Fruit fly (Drosophila melanogaster) whole organism, embryonic: ENCODE measurements around the gene vih.

Source experiments
- Asciz ChIP-seq: fragments of 200-800 bp; sonication (Bioruptor generic); optimal IDR thresholded peaks from 2 replicates; lab custom pipeline; 2017; ENCODE audit warnings: missing biosample characterization, mild to moderate bottlenecking, missing genetic modification characterization, missing genetic modification reagents
- Atf-2 ChIP-seq: fragments of 200-800 bp; sonication (Bioruptor generic); optimal IDR thresholded peaks from 2 replicates; lab custom pipeline; 2016; ENCODE audit warnings: missing biosample characterization, missing genetic modification characterization
- Atf6 ChIP-seq: fragments of 200-800 bp; sonication (Bioruptor generic); IDR thresholded peaks from 2 replicates; pipeline ENCODE4 v1.3.6; 2022; ENCODE audit warnings: missing biosample characterization, missing genetic modification characterization
- BtbVII ChIP-seq: fragments of 200-800 bp; sonication (Bioruptor generic); optimal IDR thresholded peaks from 3 replicates; lab custom pipeline; 2017; ENCODE audit warnings: missing biosample characterization, mild to moderate bottlenecking, missing genetic modification characterization
- CG10959 ChIP-seq: fragments of 200-800 bp; sonication (Bioruptor generic); IDR thresholded peaks from 2 replicates; pipeline ENCODE4 v1.3.6; 2022; ENCODE audit warnings: missing biosample characterization, missing genetic modification characterization
- CG11085 ChIP-seq: fragments of 200-800 bp; sonication (Bioruptor generic); IDR thresholded peaks from 2 replicates; pipeline ENCODE4 v1.3.6; 2022; ENCODE audit warnings: missing biosample characterization, missing genetic modification characterization
- CG11696 ChIP-seq: fragments of 200-800 bp; sonication (Bioruptor generic); IDR thresholded peaks from 2 replicates; pipeline ENCODE4 v1.3.6; 2022; ENCODE audit warnings: missing biosample characterization, missing genetic modification characterization
- CG12071 ChIP-seq: fragments of 200-800 bp; sonication (Bioruptor generic); optimal IDR thresholded peaks from 3 replicates; lab custom pipeline; 2018; ENCODE audit warnings: missing biosample characterization, mild to moderate bottlenecking, missing genetic modification characterization
- CG12236 ChIP-seq: fragments of 200-800 bp; sonication (Bioruptor generic); optimal IDR thresholded peaks from 2 replicates; lab custom pipeline; 2016; ENCODE audit warnings: missing biosample characterization, missing genetic modification characterization
- CG13296 ChIP-seq: fragments of 200-800 bp; sonication (Bioruptor generic); optimal IDR thresholded peaks from 3 replicates; lab custom pipeline; 2018; ENCODE audit warnings: missing biosample characterization, mild to moderate bottlenecking, missing genetic modification characterization
- CG13424 ChIP-seq: fragments of 200-800 bp; sonication (Bioruptor generic); optimal IDR thresholded peaks from 2 replicates; lab custom pipeline; 2019; ENCODE audit warnings: missing biosample characterization, mild to moderate bottlenecking, missing genetic modification characterization, moderate library complexity
- CG14965 ChIP-seq: fragments of 200-800 bp; sonication (Bioruptor generic); optimal IDR thresholded peaks from 2 replicates; lab custom pipeline; 2016; ENCODE audit warnings: missing biosample characterization, missing genetic modification characterization, borderline replicate concordance
- CG15514 ChIP-seq: fragments of 200-800 bp; sonication (Bioruptor generic); optimal IDR thresholded peaks from 3 replicates; lab custom pipeline; 2017; ENCODE audit warnings: missing biosample characterization, missing genetic modification characterization, mild to moderate bottlenecking, moderate library complexity, missing genetic modification reagents
- CG1647 ChIP-seq: fragments of 200-800 bp; sonication (Bioruptor generic); optimal IDR thresholded peaks from 3 replicates; lab custom pipeline; 2016; ENCODE audit warnings: missing biosample characterization, missing genetic modification characterization
- CG31388 ChIP-seq: fragments of 200-800 bp; sonication (Bioruptor generic); optimal IDR thresholded peaks from 2 replicates; lab custom pipeline; 2016; ENCODE audit warnings: missing biosample characterization, missing genetic modification characterization
- CG31441 ChIP-seq: fragments of 200-800 bp; sonication (Bioruptor generic); IDR thresholded peaks from 2 replicates; pipeline ENCODE4 v1.3.6; 2022; ENCODE audit warnings: missing biosample characterization, missing genetic modification characterization
- CG32767 ChIP-seq: fragments of 200-800 bp; sonication (Bioruptor generic); IDR thresholded peaks from 2 replicates; pipeline ENCODE4 v1.3.6; 2022; ENCODE audit warnings: missing biosample characterization, missing genetic modification characterization
- CG33213 ChIP-seq: fragments of 200-800 bp; sonication (Bioruptor generic); optimal IDR thresholded peaks from 3 replicates; lab custom pipeline; 2016; ENCODE audit warnings: missing biosample characterization, missing genetic modification characterization
- CG3847 ChIP-seq: fragments of 200-800 bp; sonication (Bioruptor generic); IDR thresholded peaks from 2 replicates; pipeline ENCODE4 v1.3.6; 2022; ENCODE audit warnings: missing biosample characterization, missing genetic modification characterization
- CG42726 ChIP-seq: fragments of 200-800 bp; sonication (Bioruptor generic); IDR thresholded peaks from 2 replicates; pipeline ENCODE4 v1.3.6; 2022; ENCODE audit warnings: missing biosample characterization, missing genetic modification characterization; ENCODE audit not compliant: partially characterized antibody
- CG7963 ChIP-seq: fragments of 200-800 bp; sonication (Bioruptor generic); IDR thresholded peaks from 3 replicates; pipeline ENCODE4 v1.3.6; 2022; ENCODE audit warnings: missing biosample characterization, missing genetic modification characterization; ENCODE audit not compliant: partially characterized antibody
- CG7987 ChIP-seq: fragments of 200-800 bp; sonication (Bioruptor generic); optimal IDR thresholded peaks from 2 replicates; lab custom pipeline; 2018; ENCODE audit warnings: missing biosample characterization, mild to moderate bottlenecking, missing genetic modification characterization, moderate library complexity
- CG8388 ChIP-seq: fragments of 200-800 bp; sonication (Bioruptor generic); optimal IDR thresholded peaks from 2 replicates; lab custom pipeline; 2019; ENCODE audit warnings: missing biosample characterization, mild to moderate bottlenecking, missing genetic modification characterization, moderate library complexity
- CG8924 ChIP-seq: fragments of 200-800 bp; optimal IDR thresholded peaks from 3 replicates; lab custom pipeline; 2019; ENCODE audit warnings: missing biosample characterization, mild to moderate bottlenecking, missing genetic modification characterization, moderate library complexity
- CG8944 ChIP-seq: fragments of 200-800 bp; sonication (Bioruptor generic); optimal IDR thresholded peaks from 3 replicates; lab custom pipeline; 2016; ENCODE audit warnings: missing biosample characterization, missing genetic modification characterization
- D ChIP-seq, 2 experiments: fragments of 200-800 bp in 1 of 2; fragments of >200 bp in 1 of 2; sonication (Bioruptor generic) in 1 of 2; optimal IDR thresholded peaks; 2 replicates in 1 of 2; 3 replicates in 1 of 2; lab custom pipeline; 2017; ENCODE audit warnings: mild to moderate bottlenecking in 1 of 2, missing biosample characterization in 1 of 2, missing genetic modification characterization in 1 of 2, missing genetic modification reagents in 1 of 2
- Dek ChIP-seq: fragments of 200-800 bp; sonication (Bioruptor generic); optimal IDR thresholded peaks from 3 replicates; lab custom pipeline; 2019; ENCODE audit warnings: missing biosample characterization, mild to moderate bottlenecking, missing genetic modification characterization, moderate library complexity
- Dip2 ChIP-seq: fragments of 200-800 bp; sonication (Bioruptor generic); IDR thresholded peaks from 2 replicates; pipeline ENCODE4 v1.3.6; 2022; ENCODE audit warnings: missing biosample characterization, missing genetic modification characterization
- Dp ChIP-seq: fragments of 200-800 bp; sonication (Bioruptor generic); optimal IDR thresholded peaks from 2 replicates; lab custom pipeline; 2018; ENCODE audit warnings: missing biosample characterization, mild to moderate bottlenecking, missing genetic modification characterization, moderate library complexity
- Drgx ChIP-seq: fragments of 200-800 bp; sonication (Bioruptor generic); IDR thresholded peaks from 2 replicates; pipeline ENCODE4 v1.3.6; 2022; ENCODE audit warnings: missing biosample characterization, missing genetic modification characterization
- Elba2 ChIP-seq: fragments of 200-800 bp; sonication (Bioruptor generic); optimal IDR thresholded peaks from 3 replicates; lab custom pipeline; 2016; ENCODE audit warnings: missing biosample characterization, missing genetic modification characterization
- GATAe ChIP-seq: fragments of 200-800 bp; sonication (Bioruptor generic); conservative IDR thresholded peaks from 2 replicates; pipeline ENCODE4 v1.3.6; 2022; ENCODE audit warnings: missing biosample characterization, missing genetic modification characterization
- Gug ChIP-seq: fragments of 200-800 bp; sonication (Bioruptor generic); IDR thresholded peaks from 4 replicates; pipeline ENCODE4 v1.3.6; 2022; ENCODE audit warnings: missing biosample characterization, missing genetic modification characterization
- Hmx ChIP-seq: fragments of 200-800 bp; sonication (Bioruptor generic); optimal IDR thresholded peaks from 2 replicates; lab custom pipeline; 2016; ENCODE audit warnings: missing biosample characterization, missing genetic modification characterization
- Hr39 ChIP-seq: fragments of >200 bp; optimal IDR thresholded peaks from 2 replicates; lab custom pipeline; 2017
- Hr51 ChIP-seq, 2 experiments: fragments of 200-800 bp; sonication (Bioruptor generic); optimal IDR thresholded peaks; 2 replicates in 1 of 2; 3 replicates in 1 of 2; lab custom pipeline; 2016 to 2018; ENCODE audit warnings: missing biosample characterization in 2 of 2, missing genetic modification characterization in 2 of 2, mild to moderate bottlenecking in 1 of 2, moderate library complexity in 1 of 2
- Hr78 ChIP-seq, 2 experiments: fragments of 200-800 bp in 1 of 2; fragments of >200 bp in 1 of 2; sonication (Bioruptor generic) in 1 of 2; optimal IDR thresholded peaks; 2 replicates each; lab custom pipeline; 2017 to 2019; ENCODE audit warnings: missing biosample characterization in 2 of 2, missing genetic modification characterization in 2 of 2, mild to moderate bottlenecking in 1 of 2, moderate library complexity in 1 of 2
- Oaz ChIP-seq: fragments of 200-800 bp; sonication (Bioruptor generic); IDR thresholded peaks from 2 replicates; pipeline ENCODE4 v1.3.6; 2022; ENCODE audit warnings: missing biosample characterization, missing genetic modification characterization
- Tbp ChIP-seq: fragments of >200 bp; optimal IDR thresholded peaks from 2 replicates; lab custom pipeline; 2018; ENCODE audit warnings: missing biosample characterization, missing genetic modification characterization
- Trl ChIP-seq, 3 experiments: fragments of >200 bp in 2 of 3; fragments of 200-800 bp in 1 of 3; sonication (Bioruptor generic) in 1 of 3; optimal IDR thresholded peaks; 2 replicates in 1 of 3; 3 replicates in 2 of 3; lab custom pipeline; 2016 to 2017; ENCODE audit warnings: missing biosample characterization in 1 of 3, missing genetic modification characterization in 1 of 3
- YL-1 ChIP-seq: fragments of 200-800 bp; sonication (Bioruptor generic); optimal IDR thresholded peaks from 3 replicates; lab custom pipeline; 2017; ENCODE audit warnings: missing biosample characterization, mild to moderate bottlenecking, missing genetic modification characterization
- az2 ChIP-seq: fragments of 200-800 bp; sonication (Bioruptor generic); optimal IDR thresholded peaks from 3 replicates; lab custom pipeline; 2016; ENCODE audit warnings: missing biosample characterization, missing genetic modification characterization
- bsh ChIP-seq, 2 experiments: fragments of 200-800 bp; sonication (Bioruptor generic); optimal IDR thresholded peaks; 2 replicates each; lab custom pipeline; 2017 to 2018; ENCODE audit warnings: mild to moderate bottlenecking in 2 of 2, missing biosample characterization in 2 of 2, missing genetic modification characterization in 2 of 2, moderate library complexity in 1 of 2
- cato ChIP-seq: fragments of 200-800 bp; sonication (Bioruptor generic); optimal IDR thresholded peaks from 2 replicates; lab custom pipeline; 2016; ENCODE audit warnings: missing biosample characterization, missing genetic modification characterization, borderline replicate concordance
- dpn ChIP-seq, 2 experiments: fragments of 200-800 bp; sonication (Bioruptor generic); optimal IDR thresholded peaks; 3 replicates each; lab custom pipeline; 2016; ENCODE audit warnings: missing biosample characterization in 2 of 2, missing genetic modification characterization in 2 of 2
- h ChIP-seq: fragments of >200 bp; optimal IDR thresholded peaks from 2 replicates; lab custom pipeline; 2017
- ham ChIP-seq: fragments of 200-800 bp; sonication (Bioruptor generic); IDR thresholded peaks from 2 replicates; pipeline ENCODE4 v1.3.6; 2022; ENCODE audit warnings: missing biosample characterization, missing genetic modification characterization
- her ChIP-seq: fragments of 200-800 bp; sonication (Bioruptor generic); optimal IDR thresholded peaks from 2 replicates; lab custom pipeline; 2016; ENCODE audit warnings: missing biosample characterization, missing genetic modification characterization
- insv ChIP-seq, 2 experiments: fragments of 200-800 bp; sonication (Bioruptor generic); optimal IDR thresholded peaks; 3 replicates each; lab custom pipeline; 2016 to 2018; ENCODE audit warnings: missing biosample characterization in 2 of 2, missing genetic modification characterization in 2 of 2
- lilli ChIP-seq: fragments of 200-800 bp; sonication (Bioruptor generic); optimal IDR thresholded peaks from 3 replicates; lab custom pipeline; 2016; ENCODE audit warnings: missing biosample characterization, missing genetic modification characterization
- z ChIP-seq: fragments of 200-800 bp; sonication (Bioruptor generic); IDR thresholded peaks from 3 replicates; pipeline ENCODE4 v1.3.6; 2022; ENCODE audit warnings: missing biosample characterization, missing genetic modification characterization

Gene vih

DNA sequence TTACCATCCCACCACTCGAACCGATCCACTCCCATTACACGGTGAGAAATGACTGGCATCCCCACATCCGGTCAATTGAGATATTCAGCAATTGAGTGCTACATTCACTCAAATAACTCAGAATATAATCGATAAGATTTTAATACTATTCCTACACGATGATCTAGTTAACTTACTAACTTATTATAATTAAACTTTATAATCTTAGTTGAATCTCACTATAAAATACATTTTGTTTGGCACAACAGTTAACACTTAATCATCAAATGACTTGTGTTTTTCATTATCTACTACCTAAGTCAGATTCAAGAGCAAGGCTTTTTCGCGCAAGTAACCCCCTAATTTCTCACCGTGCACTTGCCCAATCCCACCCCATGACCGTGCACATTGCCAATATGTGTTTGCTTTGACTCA lies 8.8 kb upstream of the vih start (continued):
- peak; percentile 35 for TF ChIP-seq az2 (GFP tag; lab: Kevin White, UChicago)
- peak; percentile 53 for TF ChIP-seq lilli (GFP tag; lab: Kevin White, UChicago)
- no peak for TF ChIP-seq insv (GFP tag; optimal IDR thresholded peaks at IDR 0.05; lab: Kevin White, UChicago)
- TF ChIP-seq CG3847: no peak
- no peak for TF ChIP-seq ham (GFP tag; lab: Robert Waterston, UW)
- TF ChIP-seq CG1647 (GFP tag; lab: Kevin White, UChicago): no peak
- no peak for TF ChIP-seq D (optimal IDR thresholded peaks at IDR 0.05; lab: Kevin White, UChicago)
- peak; percentile 40 for TF ChIP-seq D (GFP tag; optimal IDR thresholded peaks at IDR 0.05; lab: Kevin White, UChicago)
- TF ChIP-seq Dp: no peak
- TF ChIP-seq Elba2 (GFP tag; lab: Kevin White, UChicago): no peak
- TF ChIP-seq CG11696 (GFP tag; lab: Robert Waterston, UW): no peak
- no peak for TF ChIP-seq Tbp (GFP tag; lab: Kevin White, UChicago)
- no peak for TF ChIP-seq Asciz (GFP tag; lab: Kevin White, UChicago)
- TF ChIP-seq CG15514 (GFP tag; lab: Kevin White, UChicago): no peak
- peak in 1 of 2 experiments; percentile 3 for TF ChIP-seq dpn (GFP tag; optimal IDR thresholded peaks at IDR 0.05; lab: Kevin White, UChicago)
- TF ChIP-seq BtbVII (GFP tag; lab: Kevin White, UChicago): no peak
- peak in 1 of 2 experiments; percentile 58 for TF ChIP-seq Hr51 (GFP tag; optimal IDR thresholded peaks at IDR 0.05; lab: Kevin White, UChicago)
- TF ChIP-seq Atf6 (GFP tag; lab: Robert Waterston, UW): no peak; the same call in 1 of the 2 replicates
- no peak for TF ChIP-seq CG12071 (GFP tag; lab: Kevin White, UChicago)
- no peak for TF ChIP-seq Trl (optimal IDR thresholded peaks at IDR 0.05; lab: Kevin White, UChicago)
- no peak for TF ChIP-seq Trl (GFP tag; optimal IDR thresholded peaks at IDR 0.05; lab: Kevin White, UChicago)
- peak; percentile 62 for TF ChIP-seq CG13424
- no peak for TF ChIP-seq cato
- TF ChIP-seq bsh (GFP tag; optimal IDR thresholded peaks at IDR 0.05; lab: Kevin White, UChicago): peak; percentile 27 to 83
- no peak for TF ChIP-seq CG7963 (GFP tag; lab: Robert Waterston, UW)
- no peak for TF ChIP-seq Gug (GFP tag; lab: Robert Waterston, UW)
- no peak for TF ChIP-seq Dip2 (GFP tag; lab: Robert Waterston, UW)
- no peak for TF ChIP-seq CG7987 (GFP tag; lab: Kevin White, UChicago)
- no peak for TF ChIP-seq Hr78 (GFP tag; optimal IDR thresholded peaks at IDR 0.05; lab: Kevin White, UChicago)
- TF ChIP-seq Oaz (GFP tag; lab: Robert Waterston, UW): no peak
- no peak for TF ChIP-seq Hmx
- no peak for TF ChIP-seq GATAe (GFP tag; lab: Robert Waterston, UW)
- TF ChIP-seq her (GFP tag; lab: Kevin White, UChicago): no peak
- TF ChIP-seq CG14965 (GFP tag; lab: Kevin White, UChicago): no peak
- TF ChIP-seq CG12236: no peak
- no peak for TF ChIP-seq CG33213 (GFP tag; lab: Kevin White, UChicago)
- TF ChIP-seq Hr39 (lab: Kevin White, UChicago): no peak
- no peak for TF ChIP-seq CG31388 (GFP tag; lab: Kevin White, UChicago)
- no peak for TF ChIP-seq CG42726 (GFP tag; lab: Robert Waterston, UW)
- no peak; the same call in 1 of the 2 replicates for TF ChIP-seq CG31441 (GFP tag; lab: Robert Waterston, UW)
- TF ChIP-seq h (lab: Kevin White, UChicago): no peak
- no peak for TF ChIP-seq CG10959 (GFP tag; lab: Robert Waterston, UW)
- TF ChIP-seq CG32767 (GFP tag; lab: Robert Waterston, UW): no peak
- peak; percentile 48 for TF ChIP-seq CG8388
- TF ChIP-seq z (GFP tag; lab: Robert Waterston, UW): peak; percentile 90
- TF ChIP-seq CG8924 (tag; lab: Kevin White, UChicago): peak; percentile 36
- no peak for TF ChIP-seq Dek (tag; lab: Kevin White, UChicago)
- TF ChIP-seq CG11085: no peak
- TF ChIP-seq CG8944: no peak
- peak; percentile 51 for TF ChIP-seq CG13296 (GFP tag; lab: Kevin White, UChicago)
- peak; percentile 59 for TF ChIP-seq Drgx (GFP tag; lab: Robert Waterston, UW)
- TF ChIP-seq YL-1 (GFP tag; lab: Kevin White, UChicago): no peak
- peak; percentile 1 for TF ChIP-seq Atf-2 (GFP tag; lab: Kevin White, UChicago)
